Worm (Caenorhabditis elegans) whole organism, L2 larva: ENCODE data around the gene tatn-1.

Experiments
- lin-39 ChIP-seq: fragments of 150-350 bp; optimal IDR thresholded peaks from 2 replicates; lab custom pipeline; 2014; ENCODE audit warnings: missing biosample characterization, missing genetic modification reagents, missing genetic modification characterization
- nhr-11 ChIP-seq: fragments of 150-350 bp; optimal IDR thresholded peaks from 2 replicates; lab custom pipeline; 2014; ENCODE audit warnings: missing biosample characterization, missing genetic modification characterization
- nhr-129 ChIP-seq: fragments of 150-350 bp; optimal IDR thresholded peaks from 2 replicates; lab custom pipeline; 2014; ENCODE audit warnings: missing biosample characterization, missing genetic modification characterization
- snpc-4 ChIP-seq: fragments of 150-350 bp; optimal IDR thresholded peaks from 2 replicates; lab custom pipeline; 2014; ENCODE audit warnings: missing biosample characterization, missing genetic modification characterization
- zag-1 ChIP-seq: fragments of 150-350 bp; optimal IDR thresholded peaks from 2 replicates; lab custom pipeline; 2014; ENCODE audit warnings: missing biosample characterization, missing genetic modification characterization

ce11 chrX:14778112-14778511 lies 12.7 kb upstream of the tatn-1 start:
- no peak for TF ChIP-seq nhr-129 (tag; lab: Kevin White, UChicago)
- TF ChIP-seq nhr-11 = no peak
- TF ChIP-seq zag-1 (tag; lab: Kevin White, UChicago) = no peak
- TF ChIP-seq snpc-4 (tag; lab: Kevin White, UChicago) = no peak
- TF ChIP-seq lin-39 = no peak
